Fruit fly (Drosophila melanogaster) whole organism, prepupa: ENCODE results near the gene galla-2.

Experiments
- Blimp-1 ChIP-seq: fragments of 200-800 bp; sonication (Bioruptor generic); optimal IDR thresholded peaks from 3 replicates; lab custom pipeline; 2017; ENCODE audit warnings: missing biosample characterization, missing genetic modification characterization, mild to moderate bottlenecking, moderate library complexity, missing genetic modification reagents
- CG10631 ChIP-seq: fragments of 200-800 bp; sonication (Bioruptor generic); optimal IDR thresholded peaks from 2 replicates; lab custom pipeline; 2016; ENCODE audit warnings: missing biosample characterization, missing genetic modification characterization
- CG10669 ChIP-seq: fragments of 200-800 bp; sonication (Bioruptor generic); optimal IDR thresholded peaks from 3 replicates; lab custom pipeline; 2018; ENCODE audit warnings: missing biosample characterization, mild to moderate bottlenecking, missing genetic modification characterization, moderate library complexity
- CG11294 ChIP-seq: fragments of 200-800 bp; sonication (Bioruptor generic); IDR thresholded peaks from 2 replicates; pipeline ENCODE4 v1.3.6; 2022; ENCODE audit warnings: missing biosample characterization, missing genetic modification characterization
- CG1621 ChIP-seq: fragments of 200-800 bp; sonication (Bioruptor generic); optimal IDR thresholded peaks from 3 replicates; lab custom pipeline; 2018; ENCODE audit warnings: missing biosample characterization, mild to moderate bottlenecking, missing genetic modification characterization
- CG3032 ChIP-seq: fragments of 200-800 bp; optimal IDR thresholded peaks from 2 replicates; lab custom pipeline; 2019; ENCODE audit warnings: missing biosample characterization, mild to moderate bottlenecking, missing genetic modification characterization, moderate library complexity
- CG34406 ChIP-seq: fragments of 200-800 bp; sonication (Bioruptor generic); optimal IDR thresholded peaks from 3 replicates; lab custom pipeline; 2016; ENCODE audit warnings: missing biosample characterization, missing genetic modification characterization
- CG4318 ChIP-seq: fragments of 200-800 bp; sonication (Bioruptor generic); optimal IDR thresholded peaks from 3 replicates; lab custom pipeline; 2017; ENCODE audit warnings: missing biosample characterization, mild to moderate bottlenecking, missing genetic modification characterization
- CG6163 ChIP-seq: fragments of 200-800 bp; sonication (Bioruptor generic); IDR thresholded peaks from 3 replicates; pipeline ENCODE4 v1.3.6; 2022; ENCODE audit warnings: missing biosample characterization, missing genetic modification characterization
- CG6276 ChIP-seq: fragments of 200-800 bp; sonication (Bioruptor generic); optimal IDR thresholded peaks from 2 replicates; lab custom pipeline; 2017; ENCODE audit warnings: missing biosample characterization, mild to moderate bottlenecking, missing genetic modification characterization
- CG6808 ChIP-seq: fragments of 200-800 bp; sonication (Bioruptor generic); optimal IDR thresholded peaks from 3 replicates; lab custom pipeline; 2017; ENCODE audit warnings: missing biosample characterization, missing genetic modification characterization, mild to moderate bottlenecking, moderate library complexity, missing genetic modification reagents
- CG6854 ChIP-seq: fragments of 200-800 bp; sonication (Bioruptor generic); optimal IDR thresholded peaks from 2 replicates; lab custom pipeline; 2017; ENCODE audit warnings: missing biosample characterization, mild to moderate bottlenecking, missing genetic modification characterization
- CG7368 ChIP-seq: fragments of 200-800 bp; sonication (Bioruptor generic); optimal IDR thresholded peaks from 3 replicates; lab custom pipeline; 2016; ENCODE audit warnings: missing biosample characterization, missing genetic modification characterization
- CG9139 ChIP-seq: fragments of 200-800 bp; sonication (Bioruptor generic); optimal IDR thresholded peaks from 3 replicates; lab custom pipeline; 2017; ENCODE audit warnings: missing biosample characterization, mild to moderate bottlenecking, missing genetic modification characterization
- Eip75B ChIP-seq: fragments of 200-800 bp; sonication (Bioruptor generic); optimal IDR thresholded peaks from 3 replicates; lab custom pipeline; 2016; ENCODE audit warnings: missing biosample characterization, missing genetic modification characterization
- Eip78C ChIP-seq: fragments of 200-800 bp; sonication (Bioruptor generic); peaks from one replicate; lab custom pipeline; 2016; ENCODE audit warnings: missing biosample characterization, missing genetic modification characterization
- Eip93F ChIP-seq: fragments of 200-800 bp; sonication (Bioruptor generic); optimal IDR thresholded peaks from 2 replicates; lab custom pipeline; 2016; ENCODE audit warnings: missing biosample characterization, mild to moderate bottlenecking, missing genetic modification characterization
- Ets21C ChIP-seq: fragments of 200-800 bp; sonication (Bioruptor generic); optimal IDR thresholded peaks from 3 replicates; lab custom pipeline; 2016; ENCODE audit warnings: missing biosample characterization, missing genetic modification characterization
- Ets96B ChIP-seq: fragments of 200-800 bp; optimal IDR thresholded peaks from 2 replicates; lab custom pipeline; 2019; ENCODE audit warnings: missing biosample characterization, mild to moderate bottlenecking, missing genetic modification characterization, moderate library complexity
- Hr38 ChIP-seq: sonication (Bioruptor generic); optimal IDR thresholded peaks from 2 replicates; lab custom pipeline; 2016; ENCODE audit warnings: missing biosample characterization, missing genetic modification characterization
- Hr39 ChIP-seq: fragments of 200-800 bp; sonication (Bioruptor generic); optimal IDR thresholded peaks from 2 replicates; lab custom pipeline; 2016; ENCODE audit warnings: missing biosample characterization, missing genetic modification characterization
- Lpt ChIP-seq: fragments of 200-800 bp; sonication (Bioruptor generic); optimal IDR thresholded peaks from 3 replicates; lab custom pipeline; 2016; ENCODE audit warnings: missing biosample characterization, missing genetic modification characterization
- Met ChIP-seq: fragments of 200-800 bp; sonication (Bioruptor generic); optimal IDR thresholded peaks from 3 replicates; lab custom pipeline; 2016; ENCODE audit warnings: missing biosample characterization, missing genetic modification characterization
- OdsH ChIP-seq: fragments of 200-800 bp; sonication (Bioruptor generic); optimal IDR thresholded peaks from 3 replicates; lab custom pipeline; 2016; ENCODE audit warnings: missing biosample characterization, missing genetic modification characterization
- Smox ChIP-seq: fragments of 200-800 bp; sonication (Bioruptor generic); optimal IDR thresholded peaks from 3 replicates; lab custom pipeline; 2016; ENCODE audit warnings: missing biosample characterization, missing genetic modification characterization
- Sox102F ChIP-seq: fragments of 200-800 bp; sonication (Bioruptor generic); optimal IDR thresholded peaks from 2 replicates; lab custom pipeline; 2016; ENCODE audit warnings: missing biosample characterization, mild to moderate bottlenecking, missing genetic modification characterization
- Sox14 ChIP-seq: fragments of 200-800 bp; sonication (Bioruptor generic); optimal IDR thresholded peaks from 3 replicates; lab custom pipeline; 2016; ENCODE audit warnings: missing biosample characterization, missing genetic modification characterization
- Sox15 ChIP-seq: fragments of 200-800 bp; sonication (Bioruptor generic); optimal IDR thresholded peaks from 3 replicates; lab custom pipeline; 2016; ENCODE audit warnings: missing biosample characterization, missing genetic modification characterization
- cyc ChIP-seq: fragments of 200-800 bp; sonication (Bioruptor generic); optimal IDR thresholded peaks from 3 replicates; lab custom pipeline; 2016; ENCODE audit warnings: missing biosample characterization, missing genetic modification characterization
- dac ChIP-seq: fragments of 200-800 bp; sonication (Bioruptor generic); optimal IDR thresholded peaks from 2 replicates; lab custom pipeline; 2017; ENCODE audit warnings: missing biosample characterization, mild to moderate bottlenecking, missing genetic modification characterization
- dsx ChIP-seq: fragments of 200-800 bp; optimal IDR thresholded peaks from 3 replicates; lab custom pipeline; 2019; ENCODE audit warnings: missing biosample characterization, mild to moderate bottlenecking, missing genetic modification characterization, moderate library complexity; ENCODE audit not compliant: poor library complexity, severe bottlenecking
- eg ChIP-seq: fragments of 200-800 bp; sonication (Bioruptor generic); IDR thresholded peaks from 3 replicates; pipeline ENCODE4 v1.3.6; 2022; ENCODE audit warnings: missing biosample characterization, missing genetic modification characterization
- esn ChIP-seq: fragments of 200-800 bp; sonication (Bioruptor generic); optimal IDR thresholded peaks from 2 replicates; lab custom pipeline; 2016; ENCODE audit warnings: missing biosample characterization, mild to moderate bottlenecking, missing genetic modification characterization, moderate library complexity
- fd59A ChIP-seq: fragments of 200-800 bp; sonication (Bioruptor generic); optimal IDR thresholded peaks from 2 replicates; lab custom pipeline; 2017; ENCODE audit warnings: missing biosample characterization, mild to moderate bottlenecking, missing genetic modification characterization, missing genetic modification reagents
- fkh ChIP-seq: fragments of 200-800 bp; sonication (Bioruptor generic); optimal IDR thresholded peaks from 3 replicates; lab custom pipeline; 2017; ENCODE audit warnings: missing biosample characterization, mild to moderate bottlenecking, missing genetic modification characterization, moderate library complexity
- lz ChIP-seq: fragments of 200-800 bp; sonication (Bioruptor generic); optimal IDR thresholded peaks from 3 replicates; lab custom pipeline; 2016; ENCODE audit warnings: missing biosample characterization, missing genetic modification characterization
- pdm3 ChIP-seq: fragments of 200-800 bp; sonication (Bioruptor generic); optimal IDR thresholded peaks from 3 replicates; lab custom pipeline; 2016; ENCODE audit warnings: missing biosample characterization, missing genetic modification characterization
- salr ChIP-seq, 2 experiments: fragments of 200-800 bp; sonication (Bioruptor generic); optimal IDR thresholded peaks; 3 replicates each; lab custom pipeline; 2016 to 2018; ENCODE audit warnings: missing biosample characterization in 2 of 2, missing genetic modification characterization in 2 of 2, mild to moderate bottlenecking in 1 of 2
- svp ChIP-seq: fragments of 200-800 bp; sonication (Bioruptor generic); peaks from one replicate; lab custom pipeline; 2016; ENCODE audit warnings: missing biosample characterization, missing genetic modification characterization
- topi ChIP-seq: fragments of 200-800 bp; sonication (Bioruptor generic); optimal IDR thresholded peaks from 3 replicates; lab custom pipeline; 2016; ENCODE audit warnings: missing biosample characterization, missing genetic modification characterization
- vri ChIP-seq: fragments of 200-800 bp; sonication (Bioruptor generic); optimal IDR thresholded peaks from 3 replicates; lab custom pipeline; 2016; ENCODE audit warnings: missing biosample characterization, mild to moderate bottlenecking, missing genetic modification characterization

The galla-2 gene

DNA sequence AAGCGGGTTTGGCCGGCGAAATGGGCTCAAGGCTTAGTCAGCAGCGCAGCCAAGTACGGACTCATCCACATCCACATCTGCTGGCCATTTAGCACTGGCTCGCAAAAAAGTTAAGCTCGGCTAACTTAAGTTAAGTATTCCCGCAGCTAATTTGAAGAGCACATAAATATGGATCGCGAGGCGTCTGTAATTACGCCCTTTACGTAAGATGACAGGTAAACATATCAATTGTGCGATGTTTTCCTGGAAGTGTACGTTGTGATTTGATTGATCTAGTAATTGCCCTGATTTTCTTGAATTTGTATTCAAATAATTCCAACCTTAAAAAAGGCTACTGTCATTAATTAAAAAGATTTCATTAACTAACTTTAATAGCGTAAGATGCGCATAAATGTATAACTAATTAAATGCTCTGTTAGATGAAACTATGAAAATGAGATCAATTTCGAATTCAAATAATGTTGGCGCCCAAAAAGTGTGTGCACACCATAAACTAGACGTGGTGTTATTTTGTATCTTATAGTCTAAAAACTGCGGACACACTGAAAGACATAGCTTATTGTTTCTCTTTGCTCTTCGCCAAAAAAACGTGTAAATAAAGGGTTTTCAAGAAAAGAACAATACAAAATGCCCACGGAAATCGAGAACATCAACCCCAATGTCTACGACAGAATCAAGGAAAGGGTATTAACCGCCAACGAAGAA lies at the start of gene galla-2, which contains the start of gene CG6409:
Gene galla-2, plus strand, starts transcription at position 555 of the 705 bp plus-strand sequence.
Gene CG6409, minus strand, starts transcription at position 51 of the 705 bp plus-strand sequence.
- TF ChIP-seq fkh (GFP tag; lab: Kevin White, UChicago) (peak; percentile 65), CG6854 (no peak)

DNA sequence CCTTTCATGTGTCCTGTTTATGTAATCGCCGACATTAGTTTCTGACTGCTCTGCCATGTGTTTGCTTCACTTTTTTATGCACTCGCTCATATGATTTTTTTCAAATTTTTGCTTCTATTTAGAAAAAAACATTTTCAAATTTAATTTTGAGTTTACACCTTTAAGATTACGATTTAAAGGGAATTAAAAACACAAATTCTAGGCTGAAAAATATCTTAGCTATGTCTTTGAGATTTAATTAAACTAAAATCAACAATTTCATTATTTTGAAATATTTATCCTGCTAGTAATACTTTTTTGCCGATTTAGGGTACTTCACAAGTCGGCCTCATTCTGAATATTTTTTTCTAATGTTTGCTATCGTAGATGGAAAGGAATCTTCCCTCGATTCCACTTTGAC lies 49.5 kb upstream of the galla-2 start:
- TF ChIP-seq Sox15 (no peak), topi (no peak), CG7368 (GFP tag; lab: Kevin White, UChicago) (no peak), Eip75B (no peak), CG10669 (GFP tag; lab: Kevin White, UChicago) (no peak), Eip93F (GFP tag; lab: Kevin White, UChicago) (no peak), svp (GFP tag; lab: Kevin White, UChicago) (no peak), CG10631 (GFP tag; lab: Kevin White, UChicago) (no peak), Sox102F (GFP tag; lab: Kevin White, UChicago) (no peak), fd59A (no peak), salr (GFP tag; optimal IDR thresholded peaks at IDR 0.05; lab: Kevin White, UChicago) (no peak)

dm6 chr3L:10835228-10835627 lies 47.5 kb upstream of the galla-2 start, which contains the start of gene tna:
tna (plus strand) TSS chr3L:10835528.
- no peak for TF ChIP-seq CG6163 (GFP tag; lab: Robert Waterston, UW)
- TF ChIP-seq fd59A, result no peak
- TF ChIP-seq CG7368 (GFP tag; lab: Kevin White, UChicago), result no peak
- no peak for TF ChIP-seq Eip78C (GFP tag; lab: Kevin White, UChicago)
- TF ChIP-seq vri, result no peak
- TF ChIP-seq eg (GFP tag; lab: Robert Waterston, UW), result no peak
- no peak for TF ChIP-seq Lpt (GFP tag; lab: Kevin White, UChicago)
- TF ChIP-seq OdsH, result no peak
- no peak for TF ChIP-seq dac (GFP tag; lab: Kevin White, UChicago)
- TF ChIP-seq Eip93F (GFP tag; lab: Kevin White, UChicago), result no peak
- TF ChIP-seq pdm3 (GFP tag; lab: Kevin White, UChicago), result no peak
- no peak for TF ChIP-seq CG10631 (GFP tag; lab: Kevin White, UChicago)

- TF ChIP-seq CG7368 (GFP tag; lab: Kevin White, UChicago) (peak; percentile 69), CG11294 (GFP tag; lab: Robert Waterston, UW) (peak; percentile 53), CG6854 (peak; percentile 20), Met (peak; percentile 81), CG1621 (tag; lab: Kevin White, UChicago) (peak; percentile 56), Smox (GFP tag; lab: Kevin White, UChicago) (peak; percentile 67), CG6808 (GFP tag; lab: Kevin White, UChicago) (peak; percentile 45), Hr39 (GFP tag; lab: Kevin White, UChicago) (peak; percentile 81), Ets96B (tag; lab: Kevin White, UChicago) (peak; percentile 72), CG34406 (GFP tag; lab: Kevin White, UChicago) (peak; percentile 77), eg (GFP tag; lab: Robert Waterston, UW) (peak; percentile 85), lz (peak; percentile 68), Blimp-1 (peak; percentile 3), svp (GFP tag; lab: Kevin White, UChicago) (peak; percentile 89), salr (GFP tag; optimal IDR thresholded peaks at IDR 0.05; lab: Kevin White, UChicago) (peak; percentile 44 to 49), cyc (peak; percentile 82), CG6276 (GFP tag; lab: Kevin White, UChicago) (peak; percentile 50), CG3032 (peak; percentile 60), Eip78C (GFP tag; lab: Kevin White, UChicago) (peak; percentile 95), Ets21C (peak; percentile 57), dsx (GFP tag; lab: Kevin White, UChicago) (peak; percentile 39), Sox15 (peak; percentile 58), Sox14 (GFP tag; lab: Kevin White, UChicago) (peak; percentile 69), CG9139 (GFP tag; lab: Kevin White, UChicago) (no peak), CG4318 (GFP tag; lab: Kevin White, UChicago) (peak; percentile 32), Hr38 (GFP tag; lab: Kevin White, UChicago) (no peak), esn (GFP tag; lab: Kevin White, UChicago) (peak; percentile 83), vri (peak; percentile 72)
These were observed 44.6 kb upstream of the galla-2 start for dm6 chr3L:10837869-10838783.
